Worm (Caenorhabditis elegans) whole organism, young adult: Measurements from ENCODE around the gene pqn-68.

Experiments
- B0019.2 ChIP-seq: fragments of 200-800 bp; sonication (Bioruptor generic); conservative IDR thresholded peaks from 2 replicates; pipeline ENCODE4 v1.3.6; 2022; ENCODE audit warnings: missing genetic modification reagents, missing genetic modification characterization, missing compliant biosample characterization
- D2030.7 ChIP-seq: fragments of 200-800 bp; sonication (Bioruptor generic); IDR thresholded peaks from 2 replicates; pipeline ENCODE4 v1.3.6; 2022; ENCODE audit warnings: missing genetic modification reagents, missing genetic modification characterization, missing compliant biosample characterization
- F23B12.7 ChIP-seq: sonication (generic microtip); optimal IDR thresholded peaks from 2 replicates; lab custom pipeline; 2017; ENCODE audit warnings: missing genetic modification characterization, mild to moderate bottlenecking, missing compliant biosample characterization, antibody characterized with exemption, moderate library complexity; ENCODE audit not compliant: insufficient read depth
- F33H1.4 ChIP-seq: fragments of 200-800 bp; sonication (Bioruptor generic); IDR thresholded peaks from 2 replicates; pipeline ENCODE4 v1.3.6; 2022; ENCODE audit warnings: missing genetic modification reagents, missing genetic modification characterization, missing compliant biosample characterization
- F39B2.1 ChIP-seq: fragments of 200-800 bp; sonication (Bioruptor generic); IDR thresholded peaks from 2 replicates; pipeline ENCODE4 v1.3.6; 2022; ENCODE audit warnings: missing genetic modification reagents, missing genetic modification characterization, missing compliant biosample characterization
- F49E8.2 ChIP-seq: sonication (generic microtip); optimal IDR thresholded peaks from 3 replicates; lab custom pipeline; 2017; ENCODE audit warnings: missing genetic modification characterization, mild to moderate bottlenecking, missing compliant biosample characterization, antibody characterized with exemption, moderate library complexity; ENCODE audit not compliant: insufficient read depth
- Y53F4B.3 ChIP-seq: fragments of 200-800 bp; sonication (Bioruptor generic); IDR thresholded peaks from 2 replicates; pipeline ENCODE4 v1.3.6; 2022; ENCODE audit warnings: missing genetic modification reagents, missing genetic modification characterization, missing compliant biosample characterization
- Y67H2A.10 ChIP-seq: fragments of 200-800 bp; sonication (Bioruptor generic); conservative IDR thresholded peaks from 2 replicates; pipeline ENCODE4 v1.3.6; 2022; ENCODE audit warnings: missing genetic modification reagents, missing genetic modification characterization, missing compliant biosample characterization
- Y79H2A.3 ChIP-seq: fragments of 200-800 bp; sonication (Bioruptor generic); conservative IDR thresholded peaks from 2 replicates; pipeline ENCODE4 v1.3.6; 2022; ENCODE audit warnings: missing genetic modification reagents, missing genetic modification characterization, missing compliant biosample characterization
- Y95B8A.8 ChIP-seq: fragments of 200-800 bp; sonication (Bioruptor generic); IDR thresholded peaks from 2 replicates; pipeline ENCODE4 v1.3.6; 2022; ENCODE audit warnings: missing genetic modification reagents, missing genetic modification characterization, missing compliant biosample characterization
- akir-1 ChIP-seq: fragments of 200-800 bp; sonication (Bioruptor generic); optimal IDR thresholded peaks from 2 replicates; lab custom pipeline; 2018; ENCODE audit warnings: mild to moderate bottlenecking, missing genetic modification characterization, moderate library complexity, missing compliant biosample characterization
- attf-3 ChIP-seq: fragments of 200-800 bp; sonication (Bioruptor generic); conservative IDR thresholded peaks from 2 replicates; pipeline ENCODE4 v1.3.6; 2022; ENCODE audit warnings: missing genetic modification reagents, missing genetic modification characterization, missing compliant biosample characterization
- cebp-1 ChIP-seq, 2 experiments: fragments of 200-800 bp in 1 of 2; sonication (Bioruptor generic) in 1 of 2; sonication (generic microtip) in 1 of 2; IDR thresholded peaks in 1 of 2; optimal IDR thresholded peaks in 1 of 2; 2 replicates each; pipeline versions ENCODE4 v1.3.6 to Lab custom; 2017 to 2022; ENCODE audit warnings: missing compliant biosample characterization in 2 of 2, missing genetic modification characterization in 2 of 2, mild to moderate bottlenecking in 1 of 2, missing genetic modification reagents in 1 of 2, moderate library complexity in 1 of 2
- ceh-91 ChIP-seq: fragments of 200-800 bp; sonication (Bioruptor generic); IDR thresholded peaks from 2 replicates; pipeline ENCODE4 v1.3.6; 2022; ENCODE audit warnings: missing genetic modification reagents, missing genetic modification characterization, missing compliant biosample characterization
- dpl-1 ChIP-seq: fragments of 150-350 bp; optimal IDR thresholded peaks from 2 replicates; lab custom pipeline; 2014; ENCODE audit warnings: missing biosample characterization, missing genetic modification reagents, missing genetic modification characterization
- efl-1 ChIP-seq: fragments of 150-350 bp; optimal IDR thresholded peaks from 2 replicates; lab custom pipeline; 2014; ENCODE audit warnings: missing biosample characterization, missing genetic modification reagents, missing genetic modification characterization
- egl-44 ChIP-seq: fragments of 200-800 bp; sonication (Bioruptor generic); IDR thresholded peaks from 2 replicates; pipeline ENCODE4 v1.3.6; 2022; ENCODE audit warnings: missing genetic modification reagents, missing genetic modification characterization, missing compliant biosample characterization
- ets-4 ChIP-seq: fragments of 200-800 bp; sonication (Bioruptor generic); optimal IDR thresholded peaks from 2 replicates; lab custom pipeline; 2018; ENCODE audit warnings: mild to moderate bottlenecking, missing genetic modification characterization, missing compliant biosample characterization
- him-1 ChIP-seq: sonication (generic microtip); optimal IDR thresholded peaks from 2 replicates; lab custom pipeline; 2016; ENCODE audit warnings: missing genotype, missing genetic modification reagents, missing genetic modification characterization, missing compliant biosample characterization
- hlh-26 ChIP-seq: fragments of 200-800 bp; sonication (Bioruptor generic); conservative IDR thresholded peaks from 2 replicates; pipeline ENCODE4 v1.3.6; 2022; ENCODE audit warnings: missing genetic modification reagents, missing genetic modification characterization, missing compliant biosample characterization
- hmg-1.2 ChIP-seq: fragments of 200-800 bp; sonication (Bioruptor generic); IDR thresholded peaks from 2 replicates; pipeline ENCODE4 v1.3.6; 2022; ENCODE audit warnings: missing genetic modification reagents, missing genetic modification characterization, missing compliant biosample characterization
- hrde-1 ChIP-seq: sonication (generic microtip); optimal IDR thresholded peaks from 2 replicates; lab custom pipeline; 2016; ENCODE audit warnings: missing genetic modification characterization, mild to moderate bottlenecking, missing compliant biosample characterization, moderate library complexity, missing genotype, missing genetic modification reagents, borderline replicate concordance
- lag-1 ChIP-seq: fragments of 200-800 bp; sonication (Bioruptor generic); IDR thresholded peaks from 2 replicates; pipeline ENCODE4 v1.3.6; 2022; ENCODE audit warnings: missing genetic modification reagents, missing genetic modification characterization, missing compliant biosample characterization
- lsl-1 ChIP-seq: fragments of 200-800 bp; sonication (Bioruptor generic); optimal IDR thresholded peaks from 2 replicates; lab custom pipeline; 2018; ENCODE audit warnings: mild to moderate bottlenecking, missing genetic modification characterization, moderate library complexity, missing compliant biosample characterization
- madf-3 ChIP-seq: fragments of 200-800 bp; sonication (Bioruptor generic); IDR thresholded peaks from 2 replicates; pipeline ENCODE4 v1.3.6; 2022; ENCODE audit warnings: missing genetic modification reagents, missing genetic modification characterization, missing compliant biosample characterization
- madf-6 ChIP-seq: fragments of 200-800 bp; sonication (Bioruptor generic); IDR thresholded peaks from 2 replicates; pipeline ENCODE4 v1.3.6; 2022; ENCODE audit warnings: missing genetic modification reagents, missing genetic modification characterization, missing compliant biosample characterization
- madf-8 ChIP-seq: fragments of 200-800 bp; sonication (Bioruptor generic); conservative IDR thresholded peaks from 2 replicates; pipeline ENCODE4 v1.3.6; 2022; ENCODE audit warnings: missing genetic modification reagents, missing genetic modification characterization, missing compliant biosample characterization
- mel-28 ChIP-seq: sonication (generic microtip); optimal IDR thresholded peaks from 2 replicates; lab custom pipeline; 2016; ENCODE audit warnings: borderline replicate concordance, mild to moderate bottlenecking, missing genetic modification characterization, missing compliant biosample characterization
- nfyb-1 ChIP-seq: fragments of 200-800 bp; sonication (Bioruptor generic); IDR thresholded peaks from 2 replicates; pipeline ENCODE4 v1.3.6; 2022; ENCODE audit warnings: missing genetic modification reagents, missing genetic modification characterization, missing compliant biosample characterization
- nhr-80 ChIP-seq: sonication (generic microtip); optimal IDR thresholded peaks from 2 replicates; lab custom pipeline; 2016; ENCODE audit warnings: missing genetic modification characterization, missing compliant biosample characterization
- pbrm-1 ChIP-seq: fragments of 200-800 bp; sonication (Bioruptor generic); IDR thresholded peaks from 2 replicates; pipeline ENCODE4 v1.3.6; 2022; ENCODE audit warnings: missing genetic modification reagents, missing genetic modification characterization, missing compliant biosample characterization
- rcor-1 ChIP-seq: fragments of 200-800 bp; sonication (Bioruptor generic); IDR thresholded peaks from 2 replicates; pipeline ENCODE4 v1.3.6; 2022; ENCODE audit warnings: missing genetic modification reagents, missing genetic modification characterization, missing compliant biosample characterization
- rpc-1 ChIP-seq, 2 experiments: fragments of 150-350 bp in 1 of 2; sonication (generic microtip) in 1 of 2; optimal IDR thresholded peaks; 2 replicates each; lab custom pipeline; 2014 to 2018; ENCODE audit warnings: missing biosample characterization in 1 of 2, missing genetic modification characterization in 1 of 2, missing genetic modification reagents in 1 of 2, missing genotype in 1 of 2
- snpc-1.1 ChIP-seq: sonication (generic microtip); optimal IDR thresholded peaks from 2 replicates; lab custom pipeline; 2017; ENCODE audit warnings: missing genetic modification characterization, mild to moderate bottlenecking, missing compliant biosample characterization, antibody characterized with exemption, moderate library complexity, missing genotype, missing genetic modification reagents; ENCODE audit not compliant: insufficient read depth
- snpc-1.3 ChIP-seq: sonication (generic microtip); optimal IDR thresholded peaks from 2 replicates; lab custom pipeline; 2017; ENCODE audit warnings: missing genetic modification characterization, mild to moderate bottlenecking, missing compliant biosample characterization, antibody characterized with exemption, moderate library complexity, missing genotype, missing genetic modification reagents; ENCODE audit not compliant: insufficient read depth
- snpc-3.4 ChIP-seq: sonication (generic microtip); optimal IDR thresholded peaks from 2 replicates; lab custom pipeline; 2017; ENCODE audit warnings: missing genetic modification characterization, mild to moderate bottlenecking, missing compliant biosample characterization, antibody characterized with exemption, moderate library complexity, missing genotype, missing genetic modification reagents
- snpc-4 ChIP-seq, 5 experiments: fragments of 150-350 bp in 1 of 5; sonication (generic microtip) in 4 of 5; optimal IDR thresholded peaks; 2 replicates each; lab custom pipeline; 2014 to 2018; ENCODE audit warnings: missing genetic modification characterization in 5 of 5, missing biosample characterization in 3 of 5, antibody characterized with exemption in 2 of 5, mild to moderate bottlenecking in 2 of 5, missing compliant biosample characterization in 2 of 5, missing genotype in 2 of 5, moderate library complexity in 2 of 5, missing genetic modification reagents in 1 of 5
- tlf-1 ChIP-seq: fragments of 200-800 bp; sonication (Bioruptor generic); optimal IDR thresholded peaks from 2 replicates; lab custom pipeline; 2018; ENCODE audit warnings: mild to moderate bottlenecking, missing genetic modification characterization, missing compliant biosample characterization
- unc-130 ChIP-seq: sonication (generic microtip); optimal IDR thresholded peaks from 2 replicates; lab custom pipeline; 2016; ENCODE audit warnings: missing genetic modification reagents, missing genetic modification characterization, missing compliant biosample characterization
- unc-62 ChIP-seq: fragments of 150-350 bp; optimal IDR thresholded peaks from 2 replicates; lab custom pipeline; 2014; ENCODE audit warnings: missing biosample characterization, missing genetic modification reagents, missing genetic modification characterization
- xnd-1 ChIP-seq: sonication (generic microtip); optimal IDR thresholded peaks from 2 replicates; lab custom pipeline; 2016; ENCODE audit warnings: missing genotype, missing genetic modification reagents, missing genetic modification characterization, missing compliant biosample characterization
- zfh-2 ChIP-seq: fragments of 200-800 bp; sonication (Bioruptor generic); conservative IDR thresholded peaks from 2 replicates; pipeline ENCODE4 v1.3.6; 2022; ENCODE audit warnings: missing genetic modification reagents, missing genetic modification characterization, missing compliant biosample characterization

pqn-68 gene

DNA sequence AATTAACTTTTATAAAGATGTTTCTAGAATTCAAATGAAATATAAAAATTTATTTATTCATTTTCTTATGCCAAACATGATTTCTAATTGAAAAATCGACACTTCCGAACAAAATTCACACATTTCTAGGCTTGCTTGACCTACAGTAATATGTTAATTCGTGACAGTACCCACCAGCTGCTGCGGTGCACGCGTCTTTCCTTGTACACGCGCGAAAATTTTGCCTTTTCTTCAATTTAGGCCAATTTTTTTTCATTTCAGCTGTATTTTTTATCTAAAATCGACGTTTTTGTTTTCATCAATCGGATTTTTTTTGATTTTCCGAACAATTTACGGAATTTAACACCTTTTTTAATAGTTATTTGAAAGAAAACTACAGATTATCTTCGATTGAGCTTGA, 47.6 kb downstream of the pqn-68 start:
- TF ChIP-seq rpc-1 (optimal IDR thresholded peaks at IDR 0.05; lab: Kevin White, UChicago), result no peak
- TF ChIP-seq rpc-1 (tag; optimal IDR thresholded peaks at IDR 0.05; lab: Kevin White, UChicago), result peak; percentile 4
- TF ChIP-seq Y67H2A.10 (GFP tag; lab: Robert Waterston, UW), result no peak
- no peak for TF ChIP-seq Y53F4B.3 (GFP tag; lab: Robert Waterston, UW)
- TF ChIP-seq D2030.7 (GFP tag; lab: Robert Waterston, UW), result peak; percentile 92
- TF ChIP-seq Y95B8A.8, result 0 out of 2 replicates have a peak, but pooled peaks have one; percentile 52
- peak; percentile 91 for TF ChIP-seq dpl-1 (GFP tag; lab: Kevin White, UChicago)
- TF ChIP-seq F49E8.2 (tag; lab: Kevin White, UChicago), result peak; percentile 87
- no peak for TF ChIP-seq madf-3 (GFP tag; lab: Robert Waterston, UW)
- no peak for TF ChIP-seq ets-4
- TF ChIP-seq snpc-1.3 (tag; lab: Kevin White, UChicago), result peak; percentile 65
- TF ChIP-seq B0019.2 (GFP tag; lab: Robert Waterston, UW), result peak; percentile 66
- TF ChIP-seq snpc-4 (GFP tag; optimal IDR thresholded peaks at IDR 0.05; lab: Kevin White, UChicago), result no peak
- peak in 1 of 4 experiments; percentile 55 for TF ChIP-seq snpc-4 (tag; optimal IDR thresholded peaks at IDR 0.05; lab: Kevin White, UChicago)
- TF ChIP-seq F23B12.7 (tag; lab: Kevin White, UChicago), result no peak
- peak; percentile 97 for TF ChIP-seq madf-6 (GFP tag; lab: Robert Waterston, UW)
- peak; percentile 63 for TF ChIP-seq him-1 (tag; lab: Kevin White, UChicago)
- no peak for TF ChIP-seq zfh-2 (GFP tag; lab: Robert Waterston, UW)
- peak; percentile 95 for TF ChIP-seq efl-1
- peak; percentile 86 for TF ChIP-seq ceh-91
- peak; percentile 34; the same call in 1 of the 2 replicates for TF ChIP-seq attf-3 (GFP tag; lab: Robert Waterston, UW)
- TF ChIP-seq pbrm-1 (GFP tag; lab: Robert Waterston, UW), result peak; percentile 35; the same call in 1 of the 2 replicates
- TF ChIP-seq F33H1.4 (GFP tag; lab: Robert Waterston, UW), result peak; percentile 92
- no peak for TF ChIP-seq akir-1 (GFP tag; lab: Kevin White, UChicago)
- no peak for TF ChIP-seq hrde-1 (tag; lab: Kevin White, UChicago)
- TF ChIP-seq tlf-1 (GFP tag; lab: Kevin White, UChicago), result peak; percentile 12
- peak; percentile 12 for TF ChIP-seq unc-130 (GFP tag; lab: Kevin White, UChicago)
- peak; percentile 54; the same call in 1 of the 2 replicates for TF ChIP-seq rcor-1 (GFP tag; lab: Robert Waterston, UW)
- TF ChIP-seq snpc-3.4, result peak; percentile 83
- TF ChIP-seq hmg-1.2 (GFP tag; lab: Robert Waterston, UW), result peak; percentile 29; the same call in 1 of the 2 replicates
- no peak for TF ChIP-seq nfyb-1
- TF ChIP-seq snpc-1.1, result peak; percentile 37
- peak; percentile 99 for TF ChIP-seq lsl-1 (GFP tag; lab: Kevin White, UChicago)
- peak; percentile 95 for TF ChIP-seq madf-8
- peak; percentile 92 for TF ChIP-seq xnd-1
- no peak for TF ChIP-seq Y79H2A.3 (GFP tag; lab: Robert Waterston, UW)
- no peak for TF ChIP-seq hlh-26

DNA sequence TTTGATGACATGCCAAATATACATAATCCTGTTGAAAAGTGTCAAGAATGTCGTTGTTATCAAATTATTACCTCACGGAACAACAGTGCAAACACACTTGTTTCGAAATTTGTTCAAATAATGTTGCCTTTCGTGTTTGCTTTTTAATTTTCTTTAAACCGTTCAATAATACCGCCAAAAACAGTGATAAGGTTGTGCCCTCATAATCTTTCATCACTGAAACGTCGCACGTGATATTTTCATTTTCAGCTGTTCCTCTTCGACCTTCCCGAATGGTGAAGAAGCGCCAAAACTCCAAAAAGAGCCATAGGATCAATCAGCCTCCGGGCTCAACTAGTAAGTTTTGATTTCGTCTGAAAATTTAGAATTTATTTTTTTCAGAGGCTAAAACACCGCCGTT, 49.6 kb downstream of the pqn-68 start, which contains the start of gene inft-2:
Gene inft-2 (plus strand): TSS at position 248 of the 400 bp plus-strand sequence.
- TF ChIP-seq F39B2.1 (no peak), mel-28 (tag; lab: Kevin White, UChicago) (no peak), unc-62 (GFP tag; lab: Kevin White, UChicago) (peak; percentile 40), lag-1 (no peak), cebp-1 (GFP tag; IDR thresholded peaks at IDR 0.05; lab: Robert Waterston, UW) (peak; percentile 65; the same call in 1 of the 2 replicates), cebp-1 (tag; optimal IDR thresholded peaks at IDR 0.05; lab: Kevin White, UChicago) (no peak), egl-44 (no peak), nhr-80 (peak; percentile 71), dpl-1 (GFP tag; lab: Kevin White, UChicago) (no peak)
